Fruit fly (Drosophila melanogaster) whole organism, embryonic: Measurements from ENCODE around the gene CG16772.

ENCODE experiments used
- ATbp ChIP-seq: fragments of 200-800 bp; sonication (Bioruptor generic); optimal IDR thresholded peaks from 2 replicates; lab custom pipeline; 2017; ENCODE audit warnings: missing biosample characterization, mild to moderate bottlenecking, missing genetic modification characterization, missing genetic modification reagents
- Abd-B ChIP-seq: fragments of 200-800 bp; sonication (Bioruptor generic); optimal IDR thresholded peaks from 2 replicates; lab custom pipeline; 2018; ENCODE audit warnings: missing biosample characterization, mild to moderate bottlenecking, missing genetic modification characterization, moderate library complexity
- Aef1 ChIP-seq: fragments of 200-800 bp; sonication (Bioruptor generic); IDR thresholded peaks from 3 replicates; pipeline ENCODE4 v1.3.6; 2022; ENCODE audit warnings: missing biosample characterization, missing genetic modification characterization
- Asciz ChIP-seq: fragments of 200-800 bp; sonication (Bioruptor generic); optimal IDR thresholded peaks from 2 replicates; lab custom pipeline; 2017; ENCODE audit warnings: missing biosample characterization, mild to moderate bottlenecking, missing genetic modification characterization, missing genetic modification reagents
- B-H1 ChIP-seq: fragments of 200-800 bp; sonication (Bioruptor generic); IDR thresholded peaks from 3 replicates; pipeline ENCODE4 v1.3.6; 2022; ENCODE audit warnings: missing biosample characterization, missing genetic modification characterization
- CG10209 ChIP-seq: fragments of 200-800 bp; sonication (Bioruptor generic); optimal IDR thresholded peaks from 3 replicates; lab custom pipeline; 2017; ENCODE audit warnings: missing biosample characterization, mild to moderate bottlenecking, missing genetic modification characterization, missing genetic modification reagents
- CG10431 ChIP-seq: fragments of 200-800 bp; sonication (Bioruptor generic); optimal IDR thresholded peaks from 3 replicates; lab custom pipeline; 2018; ENCODE audit warnings: missing biosample characterization, mild to moderate bottlenecking, missing genetic modification characterization
- CG10959 ChIP-seq: fragments of 200-800 bp; sonication (Bioruptor generic); IDR thresholded peaks from 2 replicates; pipeline ENCODE4 v1.3.6; 2022; ENCODE audit warnings: missing biosample characterization, missing genetic modification characterization
- CG13123 ChIP-seq: fragments of 200-800 bp; sonication (Bioruptor generic); optimal IDR thresholded peaks from 2 replicates; lab custom pipeline; 2016; ENCODE audit warnings: missing biosample characterization, missing genetic modification characterization
- CG15601 ChIP-seq: fragments of 200-800 bp; sonication (Bioruptor generic); optimal IDR thresholded peaks from 3 replicates; lab custom pipeline; 2019; ENCODE audit warnings: missing biosample characterization, mild to moderate bottlenecking, missing genetic modification characterization, moderate library complexity
- CG17829 ChIP-seq: fragments of 200-800 bp; optimal IDR thresholded peaks from 2 replicates; lab custom pipeline; 2019; ENCODE audit warnings: missing biosample characterization, mild to moderate bottlenecking, missing genetic modification characterization, moderate library complexity
- CG18764 ChIP-seq: fragments of 200-800 bp; sonication (Bioruptor generic); optimal IDR thresholded peaks from 3 replicates; lab custom pipeline; 2016; ENCODE audit warnings: missing biosample characterization, missing genetic modification characterization
- CG2129 ChIP-seq: fragments of 200-800 bp; sonication (Bioruptor generic); IDR thresholded peaks from 2 replicates; pipeline ENCODE4 v1.3.6; 2022; ENCODE audit warnings: missing biosample characterization, missing genetic modification characterization; ENCODE audit not compliant: partially characterized antibody
- CG2678 ChIP-seq: fragments of 200-800 bp; sonication (Bioruptor generic); optimal IDR thresholded peaks from 3 replicates; lab custom pipeline; 2019; ENCODE audit warnings: missing biosample characterization, mild to moderate bottlenecking, missing genetic modification characterization, moderate library complexity
- CG3065 ChIP-seq: fragments of 200-800 bp; sonication (Bioruptor generic); optimal IDR thresholded peaks from 2 replicates; lab custom pipeline; 2016; ENCODE audit warnings: missing biosample characterization, missing genetic modification characterization
- CG3163 ChIP-seq: fragments of 200-800 bp; sonication (Bioruptor generic); optimal IDR thresholded peaks from 3 replicates; lab custom pipeline; 2016; ENCODE audit warnings: missing biosample characterization, missing genetic modification characterization
- CG32767 ChIP-seq: fragments of 200-800 bp; sonication (Bioruptor generic); IDR thresholded peaks from 2 replicates; pipeline ENCODE4 v1.3.6; 2022; ENCODE audit warnings: missing biosample characterization, missing genetic modification characterization
- CG32772 ChIP-seq: fragments of 200-800 bp; sonication (Bioruptor generic); IDR thresholded peaks from 2 replicates; pipeline ENCODE4 v1.3.6; 2022; ENCODE audit warnings: missing biosample characterization, missing genetic modification characterization
- CG5180 ChIP-seq: fragments of 200-800 bp; sonication (Bioruptor generic); optimal IDR thresholded peaks from 3 replicates; lab custom pipeline; 2017; ENCODE audit warnings: missing biosample characterization, missing genetic modification characterization, mild to moderate bottlenecking, moderate library complexity, missing genetic modification reagents
- CG6813 ChIP-seq: fragments of 200-800 bp; sonication (Bioruptor generic); optimal IDR thresholded peaks from 2 replicates; lab custom pipeline; 2017; ENCODE audit warnings: missing biosample characterization, missing genetic modification characterization, mild to moderate bottlenecking, moderate library complexity, missing genetic modification reagents
- CG7556 ChIP-seq: fragments of 200-800 bp; sonication (Bioruptor generic); optimal IDR thresholded peaks from 2 replicates; lab custom pipeline; 2017; ENCODE audit warnings: missing biosample characterization, mild to moderate bottlenecking, missing genetic modification characterization
- CG7987 ChIP-seq: fragments of 200-800 bp; sonication (Bioruptor generic); optimal IDR thresholded peaks from 2 replicates; lab custom pipeline; 2018; ENCODE audit warnings: missing biosample characterization, mild to moderate bottlenecking, missing genetic modification characterization, moderate library complexity
- Camta ChIP-seq: fragments of 200-800 bp; sonication (Bioruptor generic); optimal IDR thresholded peaks from 2 replicates; lab custom pipeline; 2016; ENCODE audit warnings: missing biosample characterization, missing genetic modification characterization
- Dad ChIP-seq: fragments of 200-800 bp; sonication (Bioruptor generic); optimal IDR thresholded peaks from 3 replicates; lab custom pipeline; 2016; ENCODE audit warnings: missing biosample characterization, missing genetic modification characterization
- Dbx ChIP-seq: fragments of 200-800 bp; sonication (Bioruptor generic); IDR thresholded peaks from 3 replicates; pipeline ENCODE4 v1.3.6; 2022; ENCODE audit warnings: missing biosample characterization, missing genetic modification characterization
- Ets65A ChIP-seq: fragments of 200-800 bp; sonication (Bioruptor generic); peaks from one replicate; lab custom pipeline; 2016; ENCODE audit warnings: missing biosample characterization, missing genetic modification characterization
- Gsc ChIP-seq: fragments of 200-800 bp; sonication (Bioruptor generic); IDR thresholded peaks from 2 replicates; pipeline ENCODE4 v1.3.6; 2022; ENCODE audit warnings: missing biosample characterization, missing genetic modification characterization
- Gug ChIP-seq: fragments of 200-800 bp; sonication (Bioruptor generic); IDR thresholded peaks from 4 replicates; pipeline ENCODE4 v1.3.6; 2022; ENCODE audit warnings: missing biosample characterization, missing genetic modification characterization
- HHEX ChIP-seq: fragments of 200-800 bp; sonication (Bioruptor generic); optimal IDR thresholded peaks from 3 replicates; lab custom pipeline; 2017; ENCODE audit warnings: missing biosample characterization, mild to moderate bottlenecking, missing genetic modification characterization, missing genetic modification reagents
- HLH54F ChIP-seq: fragments of 200-800 bp; sonication (Bioruptor generic); optimal IDR thresholded peaks from 3 replicates; lab custom pipeline; 2016; ENCODE audit warnings: missing biosample characterization, missing genetic modification characterization
- Mad ChIP-seq: fragments of 200-800 bp; sonication (Bioruptor generic); optimal IDR thresholded peaks from 2 replicates; lab custom pipeline; 2016; ENCODE audit warnings: missing biosample characterization, missing genetic modification characterization
- Max ChIP-seq: fragments of 200-800 bp; sonication (Bioruptor generic); optimal IDR thresholded peaks from 2 replicates; lab custom pipeline; 2016; ENCODE audit warnings: missing biosample characterization, mild to moderate bottlenecking, missing genetic modification characterization
- NFAT ChIP-seq: fragments of 200-800 bp; sonication (Bioruptor generic); IDR thresholded peaks from 2 replicates; pipeline ENCODE4 v1.3.6; 2022; ENCODE audit warnings: missing biosample characterization, missing genetic modification characterization
- Optix ChIP-seq: fragments of 200-800 bp; sonication (Bioruptor generic); IDR thresholded peaks from 3 replicates; pipeline ENCODE4 v1.3.6; 2022; ENCODE audit warnings: missing biosample characterization, missing genetic modification characterization
- PHDP ChIP-seq: fragments of 200-800 bp; sonication (Bioruptor generic); optimal IDR thresholded peaks from 3 replicates; lab custom pipeline; 2018; ENCODE audit warnings: missing biosample characterization, mild to moderate bottlenecking, missing genetic modification characterization, moderate library complexity
- Scr ChIP-seq: fragments of 200-800 bp; sonication (Bioruptor generic); IDR thresholded peaks from 2 replicates; pipeline ENCODE4 v1.3.6; 2022; ENCODE audit warnings: missing biosample characterization, missing genetic modification characterization; ENCODE audit not compliant: partially characterized antibody
- Sry-δ ChIP-seq: fragments of 200-800 bp; sonication (Bioruptor generic); optimal IDR thresholded peaks from 2 replicates; lab custom pipeline; 2016; ENCODE audit warnings: missing biosample characterization, missing genetic modification characterization
- Usf ChIP-seq: fragments of 200-800 bp; sonication (Bioruptor generic); optimal IDR thresholded peaks from 2 replicates; lab custom pipeline; 2017; ENCODE audit warnings: missing genotype, missing biosample characterization, missing genetic modification characterization
- ab ChIP-seq: fragments of 200-800 bp; sonication (Bioruptor generic); optimal IDR thresholded peaks from 2 replicates; lab custom pipeline; 2016; ENCODE audit warnings: missing biosample characterization, missing genetic modification characterization
- ara ChIP-seq: fragments of 200-800 bp; sonication (Bioruptor generic); IDR thresholded peaks from 2 replicates; pipeline ENCODE4 v1.3.6; 2022; ENCODE audit warnings: missing biosample characterization, missing genetic modification characterization
- danr ChIP-seq: fragments of 200-800 bp; sonication (Bioruptor generic); IDR thresholded peaks from 2 replicates; pipeline ENCODE4 v1.3.6; 2022; ENCODE audit warnings: missing biosample characterization, missing genetic modification characterization
- eyg ChIP-seq: fragments of 200-800 bp; sonication (Bioruptor generic); optimal IDR thresholded peaks from 3 replicates; lab custom pipeline; 2016; ENCODE audit warnings: missing biosample characterization, missing genetic modification characterization
- gce ChIP-seq: fragments of 200-800 bp; sonication (Bioruptor generic); IDR thresholded peaks from 3 replicates; pipeline ENCODE4 v1.3.6; 2022; ENCODE audit warnings: missing biosample characterization, missing genetic modification characterization
- kah ChIP-seq: fragments of 200-800 bp; sonication (Bioruptor generic); optimal IDR thresholded peaks from 2 replicates; lab custom pipeline; 2018; ENCODE audit warnings: missing biosample characterization, mild to moderate bottlenecking, missing genetic modification characterization
- pho ChIP-seq: fragments of 200-800 bp; sonication (Bioruptor generic); optimal IDR thresholded peaks from 2 replicates; lab custom pipeline; 2016; ENCODE audit warnings: missing biosample characterization, missing genetic modification characterization
- pros ChIP-seq: fragments of 200-800 bp; sonication (Bioruptor generic); optimal IDR thresholded peaks from 3 replicates; lab custom pipeline; 2019; ENCODE audit warnings: missing biosample characterization, mild to moderate bottlenecking, missing genetic modification characterization, moderate library complexity
- sens-2 ChIP-seq: fragments of 200-800 bp; sonication (Bioruptor generic); IDR thresholded peaks from 2 replicates; pipeline ENCODE4 v1.3.6; 2022; ENCODE audit warnings: missing biosample characterization, missing genetic modification characterization
- tll ChIP-seq, 2 experiments: fragments of 200-800 bp in 1 of 2; fragments of >200 bp in 1 of 2; sonication (Bioruptor generic) in 1 of 2; optimal IDR thresholded peaks; 2 replicates each; lab custom pipeline; 2017 to 2019; ENCODE audit warnings: missing biosample characterization in 2 of 2, missing genetic modification characterization in 2 of 2, mild to moderate bottlenecking in 1 of 2, moderate library complexity in 1 of 2
- tup ChIP-seq: fragments of 200-800 bp; sonication (Bioruptor generic); optimal IDR thresholded peaks from 2 replicates; lab custom pipeline; 2016; ENCODE audit warnings: missing biosample characterization, mild to moderate bottlenecking, missing genetic modification characterization, moderate library complexity
- wek ChIP-seq: fragments of 200-800 bp; sonication (Bioruptor generic); optimal IDR thresholded peaks from 3 replicates; lab custom pipeline; 2018; ENCODE audit warnings: missing biosample characterization, mild to moderate bottlenecking, missing genetic modification characterization, moderate library complexity

CG16772 gene

dm6 chr2L:20004341-20004740 lies 41.9 kb downstream of the CG16772 start (continued):
- peak; percentile 1 for TF ChIP-seq CG10431 (GFP tag; lab: Kevin White, UChicago)
- TF ChIP-seq Usf (GFP tag; lab: Kevin White, UChicago) = no peak
- TF ChIP-seq CG2678 = peak; percentile 18
- peak; percentile 38 for TF ChIP-seq CG10209 (GFP tag; lab: Kevin White, UChicago)
- no peak for TF ChIP-seq Gsc (GFP tag; lab: Robert Waterston, UW)
- TF ChIP-seq kah (GFP tag; lab: Kevin White, UChicago) = no peak
- TF ChIP-seq, all 482 proteins: peak for 18

dm6 chr2L:20005064-20005463 lies 42.6 kb downstream of the CG16772 start:
- no peak for TF ChIP-seq pho
- TF ChIP-seq Scr (GFP tag; lab: Robert Waterston, UW) = no peak
- TF ChIP-seq Camta (GFP tag; lab: Kevin White, UChicago) = no peak
- TF ChIP-seq ara (GFP tag; lab: Robert Waterston, UW) = no peak
- no peak for TF ChIP-seq Mad (GFP tag; lab: Kevin White, UChicago)
- no peak for TF ChIP-seq wek (GFP tag; lab: Kevin White, UChicago)
- no peak for TF ChIP-seq CG7987 (GFP tag; lab: Kevin White, UChicago)
- TF ChIP-seq CG5180 (GFP tag; lab: Kevin White, UChicago) = peak; percentile 45
- TF ChIP-seq Usf (GFP tag; lab: Kevin White, UChicago) = no peak
- no peak for TF ChIP-seq B-H1
- no peak for TF ChIP-seq HHEX (GFP tag; lab: Kevin White, UChicago)
- TF ChIP-seq Dbx = no peak
- peak; percentile 1 for TF ChIP-seq Asciz (GFP tag; lab: Kevin White, UChicago)
- no peak for TF ChIP-seq Sry-δ (GFP tag; lab: Kevin White, UChicago)
- no peak for TF ChIP-seq tll (GFP tag; optimal IDR thresholded peaks at IDR 0.05; lab: Kevin White, UChicago)
- no peak for TF ChIP-seq CG6813 (GFP tag; lab: Kevin White, UChicago)
- no peak for TF ChIP-seq CG10959
- TF ChIP-seq Max (GFP tag; lab: Kevin White, UChicago) = no peak
- TF ChIP-seq CG7556 (GFP tag; lab: Kevin White, UChicago) = no peak
- TF ChIP-seq pros (GFP tag; lab: Kevin White, UChicago) = peak; percentile 13
- TF ChIP-seq PHDP = peak; percentile 15
- TF ChIP-seq CG2129 (GFP tag; lab: Robert Waterston, UW) = no peak
- TF ChIP-seq sens-2 (GFP tag; lab: Robert Waterston, UW) = no peak
- TF ChIP-seq ab (GFP tag; lab: Kevin White, UChicago) = no peak
- no peak for TF ChIP-seq Ets65A (GFP tag; lab: Kevin White, UChicago)
- no peak for TF ChIP-seq gce (GFP tag; lab: Robert Waterston, UW)
- no peak for TF ChIP-seq Dad (GFP tag; lab: Kevin White, UChicago)
- no peak for TF ChIP-seq NFAT (GFP tag; lab: Robert Waterston, UW)
- no peak for TF ChIP-seq CG3065
- TF ChIP-seq CG32767 (GFP tag; lab: Robert Waterston, UW) = no peak
- TF ChIP-seq tup = no peak
- TF ChIP-seq danr = no peak
- TF ChIP-seq Abd-B = peak; percentile 69
- TF ChIP-seq CG17829 (tag; lab: Kevin White, UChicago) = no peak
- peak; percentile 19 for TF ChIP-seq CG15601
- no peak for TF ChIP-seq Optix (GFP tag; lab: Robert Waterston, UW)
- TF ChIP-seq Aef1 (GFP tag; lab: Robert Waterston, UW) = no peak
- TF ChIP-seq CG18764 = no peak
- no peak for TF ChIP-seq CG3163 (GFP tag; lab: Kevin White, UChicago)
- TF ChIP-seq CG13123 (GFP tag; lab: Kevin White, UChicago) = no peak
- TF ChIP-seq eyg = no peak
- TF ChIP-seq HLH54F (GFP tag; lab: Kevin White, UChicago) = no peak
- TF ChIP-seq ATbp (GFP tag; lab: Kevin White, UChicago) = no peak
- no peak for TF ChIP-seq CG32772
- no peak for TF ChIP-seq Gug (GFP tag; lab: Robert Waterston, UW)
